Worm (Caenorhabditis elegans): Measurements from ENCODE around the gene fbxa-160.

DNA sequence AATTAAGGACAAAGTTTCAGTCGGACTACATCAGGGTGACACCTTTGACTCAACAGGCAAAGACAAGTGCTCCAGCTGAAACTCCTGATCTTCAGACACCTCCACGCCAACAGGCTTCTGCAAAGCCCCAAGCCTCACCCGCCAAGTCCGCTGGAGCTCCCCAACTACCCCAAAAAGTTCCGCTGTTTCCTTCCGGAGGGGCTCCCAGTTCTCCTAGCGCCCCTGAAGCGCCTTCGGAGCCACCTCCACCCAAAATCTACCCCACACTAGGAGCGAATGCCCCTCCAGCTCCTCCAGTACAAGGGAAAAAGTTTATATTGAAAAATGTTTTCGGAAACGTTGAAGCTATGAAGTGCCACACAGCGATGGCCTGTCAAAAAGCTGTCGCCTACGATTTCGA is 21.4 kb downstream of the fbxa-160 start:
- TF ChIP-seq unc-62 (GFP tag; optimal IDR thresholded peaks at IDR 0.05) (no peak), mab-5 (tag; optimal IDR thresholded peaks at IDR 0.05) (no peak), blmp-1 (tag; optimal IDR thresholded peaks at IDR 0.05; ENCODE audit: insufficient read depth) (no peak), nhr-11 (tag; optimal IDR thresholded peaks at IDR 0.05) (no peak), nhr-237 (tag; optimal IDR thresholded peaks at IDR 0.05) (no peak), snpc-4 (tag; optimal IDR thresholded peaks at IDR 0.05) (no peak), ztf-11 (tag; optimal IDR thresholded peaks at IDR 0.05) (no peak)

Data from whole organism, L2 larva.